Worm (Caenorhabditis elegans) whole organism, L2 larva: Measurements from ENCODE around the gene spl-3.

Experiments
- R02D3.7 ChIP-seq: fragments of 150-350 bp; optimal IDR thresholded peaks from 2 replicates; lab custom pipeline; 2014; ENCODE audit warnings: missing biosample characterization, missing genetic modification characterization
- ZK546.5 ChIP-seq: sonication (generic microtip); optimal IDR thresholded peaks from 2 replicates; lab custom pipeline; 2017; ENCODE audit warnings: missing biosample characterization, missing genetic modification characterization
- blmp-1 ChIP-seq: sonication (generic microtip); optimal IDR thresholded peaks from 2 replicates; lab custom pipeline; 2017; ENCODE audit warnings: missing genetic modification characterization, mild to moderate bottlenecking, missing compliant biosample characterization, antibody characterized with exemption, moderate library complexity; ENCODE audit not compliant: insufficient read depth
- ceh-82 ChIP-seq: fragments of 150-350 bp; optimal IDR thresholded peaks from 2 replicates; lab custom pipeline; 2014; ENCODE audit warnings: missing biosample characterization, missing genetic modification characterization
- egl-27 ChIP-seq: sonication (generic microtip); optimal IDR thresholded peaks from 3 replicates; lab custom pipeline; 2017; ENCODE audit warnings: missing biosample characterization, missing genetic modification reagents, missing genetic modification characterization
- elt-1 ChIP-seq: fragments of 150-350 bp; optimal IDR thresholded peaks from 2 replicates; lab custom pipeline; 2014; ENCODE audit warnings: missing biosample characterization, missing genetic modification characterization
- lsy-2 ChIP-seq, 2 experiments: fragments of 150-350 bp in 1 of 2; sonication (generic microtip) in 1 of 2; optimal IDR thresholded peaks; 2 replicates each; lab custom pipeline; 2014 to 2017; ENCODE audit warnings: missing biosample characterization in 2 of 2, missing genetic modification characterization in 2 of 2
- nhr-11 ChIP-seq: fragments of 150-350 bp; optimal IDR thresholded peaks from 2 replicates; lab custom pipeline; 2014; ENCODE audit warnings: missing biosample characterization, missing genetic modification characterization
- nhr-237 ChIP-seq: fragments of 150-350 bp; optimal IDR thresholded peaks from 2 replicates; lab custom pipeline; 2014; ENCODE audit warnings: missing biosample characterization, missing genetic modification characterization
- skn-1 ChIP-seq: sonication (generic microtip); optimal IDR thresholded peaks from 2 replicates; lab custom pipeline; 2017; ENCODE audit warnings: missing biosample characterization, missing genetic modification characterization
- snpc-4 ChIP-seq: fragments of 150-350 bp; optimal IDR thresholded peaks from 2 replicates; lab custom pipeline; 2014; ENCODE audit warnings: missing biosample characterization, missing genetic modification characterization
- unc-39 ChIP-seq: fragments of 150-350 bp; optimal IDR thresholded peaks from 2 replicates; lab custom pipeline; 2014; ENCODE audit warnings: missing biosample characterization, missing genetic modification characterization
- unc-62 ChIP-seq: fragments of 150-350 bp; optimal IDR thresholded peaks from 2 replicates; lab custom pipeline; 2014; ENCODE audit warnings: missing biosample characterization, missing genetic modification reagents, missing genetic modification characterization

ce11 chrIV:1209813-1210212 lies 16.9 kb downstream of the spl-3 start:
- no peak for TF ChIP-seq lsy-2 (tag; optimal IDR thresholded peaks at IDR 0.05; lab: Kevin White, UChicago)
- TF ChIP-seq snpc-4 (tag; lab: Kevin White, UChicago): no peak
- no peak for TF ChIP-seq blmp-1 (tag; lab: Kevin White, UChicago)
- no peak for TF ChIP-seq ceh-82 (tag; lab: Kevin White, UChicago)
- no peak for TF ChIP-seq nhr-237 (tag; lab: Kevin White, UChicago)
- no peak for TF ChIP-seq ZK546.5 (tag; lab: Kevin White, UChicago)
- no peak for TF ChIP-seq unc-62 (GFP tag; lab: Kevin White, UChicago)
- TF ChIP-seq unc-39 (tag; lab: Kevin White, UChicago): no peak
- TF ChIP-seq elt-1: no peak
- TF ChIP-seq egl-27 (tag; lab: Kevin White, UChicago): no peak
- no peak for TF ChIP-seq skn-1 (tag; lab: Kevin White, UChicago)
- no peak for TF ChIP-seq nhr-11 (tag; lab: Kevin White, UChicago)
- TF ChIP-seq R02D3.7: no peak
